Fruit fly (Drosophila melanogaster) whole organism, pupa: ENCODE data around the gene Hasp.

ENCODE experiments used
- CG15710 ChIP-seq: fragments of 200-800 bp; sonication (Bioruptor generic); optimal IDR thresholded peaks from 2 replicates; lab custom pipeline; 2018; ENCODE audit warnings: missing biosample characterization, mild to moderate bottlenecking, missing genetic modification characterization, moderate library complexity
- CG17806 ChIP-seq: fragments of 200-800 bp; sonication (Bioruptor generic); optimal IDR thresholded peaks from 2 replicates; lab custom pipeline; 2018; ENCODE audit warnings: missing biosample characterization, mild to moderate bottlenecking, missing genetic modification characterization, moderate library complexity
- CG4496 ChIP-seq: fragments of 200-800 bp; sonication (Bioruptor generic); IDR thresholded peaks from 3 replicates; pipeline ENCODE4 v1.3.6; 2022; ENCODE audit warnings: missing biosample characterization, missing genetic modification characterization
- CG8301 ChIP-seq: fragments of 200-800 bp; sonication (Bioruptor generic); optimal IDR thresholded peaks from 2 replicates; lab custom pipeline; 2018; ENCODE audit warnings: missing biosample characterization, mild to moderate bottlenecking, missing genetic modification characterization
- Pif1B ChIP-seq: fragments of 200-800 bp; sonication (Bioruptor generic); optimal IDR thresholded peaks from 3 replicates; lab custom pipeline; 2016; ENCODE audit warnings: missing biosample characterization, missing genetic modification characterization
- rn ChIP-seq: fragments of 200-800 bp; sonication (Bioruptor generic); IDR thresholded peaks from 2 replicates; pipeline ENCODE4 v1.3.6; 2022; ENCODE audit warnings: missing biosample characterization, missing genetic modification characterization

- TF ChIP-seq CG17806 (no peak), rn (GFP tag; lab: Robert Waterston, UW) (no peak), CG4496 (GFP tag; lab: Robert Waterston, UW) (no peak), CG8301 (tag; lab: Kevin White, UChicago) (no peak), CG15710 (tag; lab: Kevin White, UChicago) (no peak), Pif1B (GFP tag; lab: Kevin White, UChicago) (no peak)
Measured at dm6 chr2L:19480406-19481334, 36.3 kb downstream of the Hasp start.
